Worm (Caenorhabditis elegans): ENCODE measurements around the gene nspb-8.

- TF ChIP-seq tbx-2 (tag; optimal IDR thresholded peaks at IDR 0.05), result no peak
- no peak for TF ChIP-seq unc-55 (GFP tag; optimal IDR thresholded peaks at IDR 0.05)
- no peak for TF ChIP-seq K02D7.2 (tag; optimal IDR thresholded peaks at IDR 0.05)
- TF ChIP-seq pqm-1 (tag; optimal IDR thresholded peaks at IDR 0.05), result no peak
- TF ChIP-seq pat-9 (tag; optimal IDR thresholded peaks at IDR 0.05), result no peak
Measured at ce11 chrII:14587407-14587806, 7.0 kb upstream of the nspb-8 start, which contains the start of gene C01G12.5.

Measured in whole organism, late embryonic.